Fruit fly (Drosophila melanogaster) S2 (cell line): ENCODE results near the gene CG14277.

Source experiments
- CG8478 ChIP-seq: fragments of >200 bp; optimal IDR thresholded peaks from 2 replicates; lab custom pipeline; 2018
- CTCF ChIP-seq, 2 experiments: fragments of >200 bp; optimal IDR thresholded peaks; 2 replicates each; lab custom pipeline; 2018

- no peak for TF ChIP-seq CG8478 (lab: Kevin White, UChicago)
- no peak for TF ChIP-seq CTCF (optimal IDR thresholded peaks at IDR 0.05; lab: Kevin White, UChicago)
Observed at dm6 chr2L:8255406-8255805, 13.1 kb downstream of the CG14277 start.
